Fruit fly (Drosophila melanogaster): ENCODE measurements around the gene Dci.
A peak's percentile ranks its signal among the peaks of the same experiment; 100 is the strongest.

Gene Dci

DNA sequence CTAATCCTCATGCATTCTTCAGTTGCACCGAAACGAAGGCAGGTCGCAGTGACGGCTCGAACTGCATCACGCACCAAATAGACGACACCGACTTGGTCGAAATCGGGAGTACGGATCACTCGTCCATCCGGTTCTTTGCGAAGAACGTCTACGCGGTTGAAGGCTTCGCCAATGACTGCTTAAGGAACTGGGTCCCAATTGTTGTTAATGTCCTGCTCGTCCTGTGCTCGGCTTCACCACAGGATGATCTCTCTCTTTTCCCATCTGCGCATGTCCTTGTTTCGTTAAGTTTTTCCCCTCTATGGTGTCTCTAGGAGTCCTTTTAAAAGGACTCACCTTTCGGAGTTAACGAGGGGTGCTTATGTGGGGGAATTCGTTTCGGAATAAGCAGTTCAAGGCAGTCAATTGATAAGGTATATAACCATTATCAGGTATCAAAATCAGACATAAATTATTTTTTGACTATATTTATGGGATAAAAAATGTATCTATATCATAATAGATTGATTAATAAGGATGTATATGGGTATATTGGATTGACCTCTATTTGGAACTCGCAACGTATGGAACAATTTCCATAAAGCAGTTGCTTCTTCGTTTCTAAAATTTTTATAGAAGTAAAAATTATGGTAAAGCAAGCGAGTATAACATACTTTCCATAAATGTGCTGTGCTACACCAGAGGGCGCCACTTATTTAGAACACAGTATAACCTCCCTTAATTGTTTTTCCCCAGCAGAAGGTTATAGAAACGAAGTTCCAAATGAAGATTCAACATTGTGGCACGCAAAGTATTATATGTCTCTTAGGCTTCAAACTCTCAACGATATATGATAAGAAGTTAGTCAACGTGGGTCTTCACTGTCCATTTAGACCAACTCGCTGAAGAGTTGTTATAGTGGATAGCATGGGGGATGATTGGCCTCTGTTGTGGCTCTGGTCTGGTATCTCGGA lies 6.2 kb downstream of the Dci start, which contains the start of gene dpr20 (continued):
- TF ChIP-seq esg (GFP tag; conservative IDR thresholded peaks at IDR 0.05) (peak; percentile 79), hth (optimal IDR thresholded peaks at IDR 0.05) (no peak), E2f2 (GFP tag; IDR thresholded peaks at IDR 0.05) (peak; percentile 69), dan (GFP tag; IDR thresholded peaks at IDR 0.05) (peak; percentile 64), BEAF-32 (GFP tag; optimal IDR thresholded peaks at IDR 0.05) (no peak), CG16815 (GFP tag; optimal IDR thresholded peaks at IDR 0.05) (peak; percentile 64), CG10209 (GFP tag; optimal IDR thresholded peaks at IDR 0.05) (peak; percentile 73), CG4730 (GFP tag; IDR thresholded peaks at IDR 0.05) (peak; percentile 76), bigmax (GFP tag; optimal IDR thresholded peaks at IDR 0.05) (peak; percentile 7), CG17612 (GFP tag; IDR thresholded peaks at IDR 0.05) (peak; percentile 66; the same call in 1 of the 2 replicates), CG14014 (GFP tag; IDR thresholded peaks at IDR 0.05) (peak; percentile 89), cas (GFP tag; IDR thresholded peaks at IDR 0.05) (peak; percentile 82; the same call in 1 of the 2 replicates), Dref (GFP tag; IDR thresholded peaks at IDR 0.05) (no peak), bcd (GFP tag; optimal IDR thresholded peaks at IDR 0.05) (peak; percentile 64), lov (optimal IDR thresholded peaks at IDR 0.05) (no peak), lov (GFP tag; IDR thresholded peaks at IDR 0.05) (peak; percentile 75; the same call in 2 of the 3 replicates), Usf (GFP tag; optimal IDR thresholded peaks at IDR 0.05) (peak; percentile 9), CG17385 (GFP tag; optimal IDR thresholded peaks at IDR 0.05) (peak; percentile 67), amos (GFP tag; IDR thresholded peaks at IDR 0.05; ENCODE audit: partially characterized antibody) (no peak), repo (GFP tag; optimal IDR thresholded peaks at IDR 0.05) (peak; percentile 34), bowl (GFP tag; IDR thresholded peaks at IDR 0.05) (peak; percentile 75), H15 (GFP tag; IDR thresholded peaks at IDR 0.05) (peak; percentile 82), pb (GFP tag; optimal IDR thresholded peaks at IDR 0.05) (peak; percentile 77), CG8359 (GFP tag; optimal IDR thresholded peaks at IDR 0.05; ENCODE audit: borderline replicate concordance) (no peak), vfl (GFP tag; optimal IDR thresholded peaks at IDR 0.05) (peak; percentile 63), tap (tag; optimal IDR thresholded peaks at IDR 0.05) (peak; percentile 24), Deaf1 (tag; optimal IDR thresholded peaks at IDR 0.05) (peak; percentile 90), CG5953 (GFP tag; IDR thresholded peaks at IDR 0.05) (peak; percentile 84), cato (GFP tag; optimal IDR thresholded peaks at IDR 0.05; ENCODE audit: borderline replicate concordance) (no peak), CG6765 (GFP tag; optimal IDR thresholded peaks at IDR 0.05) (peak; percentile 45), BtbVII (GFP tag; optimal IDR thresholded peaks at IDR 0.05) (peak; percentile 74), Bgb (GFP tag; IDR thresholded peaks at IDR 0.05; ENCODE audit: partially characterized antibody) (no peak), Neu2 (GFP tag; optimal IDR thresholded peaks at IDR 0.05; ENCODE audit: borderline replicate concordance) (no peak), Chrac-16 (GFP tag; optimal IDR thresholded peaks at IDR 0.05) (peak; percentile 75), Taf1 (GFP tag; IDR thresholded peaks at IDR 0.05) (peak; percentile 79), knrl (GFP tag; IDR thresholded peaks at IDR 0.05; ENCODE audit: partially characterized antibody) (no peak; the same call in 2 of the 3 replicates), CG11085 (GFP tag; IDR thresholded peaks at IDR 0.05) (peak; percentile 76), peb (GFP tag; IDR thresholded peaks at IDR 0.05) (peak; percentile 80), GATAe (GFP tag; conservative IDR thresholded peaks at IDR 0.05) (peak; percentile 48), CG34224 (GFP tag; IDR thresholded peaks at IDR 0.05; ENCODE audit: partially characterized antibody) (no peak), MTF-1 (GFP tag; optimal IDR thresholded peaks at IDR 0.05; ENCODE audit: borderline replicate concordance) (peak; percentile 38), CG9932 (GFP tag; IDR thresholded peaks at IDR 0.05) (peak; percentile 90), CG43689 (GFP tag; IDR thresholded peaks at IDR 0.05) (peak; percentile 80), CG1529 (GFP tag; optimal IDR thresholded peaks at IDR 0.05) (no peak), Xrp1 (GFP tag; IDR thresholded peaks at IDR 0.05) (peak; percentile 87), Nf-YB (GFP tag; optimal IDR thresholded peaks at IDR 0.05) (peak; percentile 21), NC2β (GFP tag; optimal IDR thresholded peaks at IDR 0.05) (peak; percentile 53), eyg (GFP tag; optimal IDR thresholded peaks at IDR 0.05) (peak; percentile 62), CG2199 (GFP tag; IDR thresholded peaks at IDR 0.05) (0 out of 3 replicates have a peak, but pooled peaks have one; percentile 23)

All from whole organism, embryonic.